Worm (Caenorhabditis elegans) whole organism, L2 larva: ENCODE data around the gene T21B10.3.
A peak's percentile ranks its signal among the peaks of the same experiment; 100 is the strongest.

Experiments used
- C34F6.9 ChIP-seq: fragments of 150-350 bp; optimal IDR thresholded peaks from 2 replicates; lab custom pipeline; 2014; ENCODE audit warnings: missing biosample characterization, missing genetic modification characterization
- F13H6.1 ChIP-seq: sonication (generic microtip); optimal IDR thresholded peaks from 2 replicates; lab custom pipeline; 2016; ENCODE audit warnings: missing genetic modification characterization, missing compliant biosample characterization
- R02D3.7 ChIP-seq: fragments of 150-350 bp; optimal IDR thresholded peaks from 2 replicates; lab custom pipeline; 2014; ENCODE audit warnings: missing biosample characterization, missing genetic modification characterization
- ZK546.5 ChIP-seq: sonication (generic microtip); optimal IDR thresholded peaks from 2 replicates; lab custom pipeline; 2017; ENCODE audit warnings: missing biosample characterization, missing genetic modification characterization
- alr-1 ChIP-seq: fragments of 150-350 bp; optimal IDR thresholded peaks from 2 replicates; lab custom pipeline; 2014; ENCODE audit warnings: missing biosample characterization, missing genetic modification characterization
- aly-2 ChIP-seq: fragments of 150-350 bp; optimal IDR thresholded peaks from 2 replicates; lab custom pipeline; 2014; ENCODE audit warnings: missing biosample characterization, missing genetic modification characterization
- ama-1 ChIP-seq: fragments of 150-350 bp; optimal IDR thresholded peaks from 2 replicates; lab custom pipeline; 2018; ENCODE audit warnings: inconsistent platforms
- ceh-16 ChIP-seq: fragments of 150-350 bp; optimal IDR thresholded peaks from 2 replicates; lab custom pipeline; 2014; ENCODE audit warnings: missing biosample characterization, missing genetic modification characterization
- crh-2 ChIP-seq: sonication (generic microtip); optimal IDR thresholded peaks from 2 replicates; lab custom pipeline; 2017; ENCODE audit warnings: missing biosample characterization, missing genetic modification characterization
- dmd-4 ChIP-seq: sonication (generic microtip); optimal IDR thresholded peaks from 2 replicates; lab custom pipeline; 2017; ENCODE audit warnings: missing biosample characterization, missing genetic modification characterization
- egl-27 ChIP-seq: sonication (generic microtip); optimal IDR thresholded peaks from 3 replicates; lab custom pipeline; 2017; ENCODE audit warnings: missing biosample characterization, missing genetic modification reagents, missing genetic modification characterization
- elt-1 ChIP-seq: fragments of 150-350 bp; optimal IDR thresholded peaks from 2 replicates; lab custom pipeline; 2014; ENCODE audit warnings: missing biosample characterization, missing genetic modification characterization
- elt-3 ChIP-seq: sonication (generic microtip); optimal IDR thresholded peaks from 2 replicates; lab custom pipeline; 2017; ENCODE audit warnings: missing biosample characterization, missing genetic modification characterization
- fos-1 ChIP-seq: fragments of 150-350 bp; optimal IDR thresholded peaks from 2 replicates; lab custom pipeline; 2014; ENCODE audit warnings: missing biosample characterization, missing genetic modification characterization
- gmeb-1 ChIP-seq: fragments of 150-350 bp; optimal IDR thresholded peaks from 2 replicates; lab custom pipeline; 2014; ENCODE audit warnings: missing biosample characterization, missing genetic modification characterization
- lin-13 ChIP-seq: fragments of 150-350 bp; optimal IDR thresholded peaks from 2 replicates; lab custom pipeline; 2014; ENCODE audit warnings: missing biosample characterization, missing genetic modification reagents, missing genetic modification characterization
- lin-39 ChIP-seq: fragments of 150-350 bp; optimal IDR thresholded peaks from 2 replicates; lab custom pipeline; 2014; ENCODE audit warnings: missing biosample characterization, missing genetic modification reagents, missing genetic modification characterization
- lsy-2 ChIP-seq, 2 experiments: fragments of 150-350 bp in 1 of 2; sonication (generic microtip) in 1 of 2; optimal IDR thresholded peaks; 2 replicates each; lab custom pipeline; 2014 to 2017; ENCODE audit warnings: missing biosample characterization in 2 of 2, missing genetic modification characterization in 2 of 2
- mab-5 ChIP-seq: fragments of 150-350 bp; optimal IDR thresholded peaks from 2 replicates; lab custom pipeline; 2014; ENCODE audit warnings: missing biosample characterization, missing genetic modification characterization
- mbf-1 ChIP-seq: sonication (generic microtip); optimal IDR thresholded peaks from 2 replicates; lab custom pipeline; 2017; ENCODE audit warnings: missing biosample characterization, missing genetic modification characterization
- mdl-1 ChIP-seq, 2 experiments: fragments of 150-350 bp in 1 of 2; sonication (generic microtip) in 1 of 2; optimal IDR thresholded peaks; 2 replicates each; lab custom pipeline; 2017; ENCODE audit warnings: missing biosample characterization in 2 of 2, missing genetic modification characterization in 2 of 2
- nhr-10 ChIP-seq: sonication (generic microtip); optimal IDR thresholded peaks from 2 replicates; lab custom pipeline; 2017; ENCODE audit warnings: missing biosample characterization, missing genetic modification characterization
- nhr-11 ChIP-seq: fragments of 150-350 bp; optimal IDR thresholded peaks from 2 replicates; lab custom pipeline; 2014; ENCODE audit warnings: missing biosample characterization, missing genetic modification characterization
- nhr-21 ChIP-seq: fragments of 150-350 bp; optimal IDR thresholded peaks from 2 replicates; lab custom pipeline; 2014; ENCODE audit warnings: missing biosample characterization, missing genetic modification characterization
- nhr-23 ChIP-seq: fragments of 150-350 bp; optimal IDR thresholded peaks from 2 replicates; lab custom pipeline; 2014; ENCODE audit warnings: missing biosample characterization, missing genetic modification reagents, missing genetic modification characterization
- nhr-25 ChIP-seq: fragments of 150-350 bp; sonication (generic microtip); optimal IDR thresholded peaks from 3 replicates; lab custom pipeline; 2014; ENCODE audit warnings: missing biosample characterization, missing genetic modification characterization
- nhr-6 ChIP-seq: fragments of 150-350 bp; optimal IDR thresholded peaks from 2 replicates; lab custom pipeline; 2014; ENCODE audit warnings: missing biosample characterization, missing genetic modification characterization
- nhr-77 ChIP-seq: fragments of 150-350 bp; optimal IDR thresholded peaks from 2 replicates; lab custom pipeline; 2014; ENCODE audit warnings: missing biosample characterization, missing genetic modification characterization
- sem-4 ChIP-seq: fragments of 150-350 bp; optimal IDR thresholded peaks from 2 replicates; lab custom pipeline; 2014; ENCODE audit warnings: missing biosample characterization, missing genetic modification reagents, missing genetic modification characterization
- skn-1 ChIP-seq: sonication (generic microtip); optimal IDR thresholded peaks from 2 replicates; lab custom pipeline; 2017; ENCODE audit warnings: missing biosample characterization, missing genetic modification characterization
- sma-3 ChIP-seq: sonication (generic microtip); optimal IDR thresholded peaks from 2 replicates; lab custom pipeline; 2016; ENCODE audit warnings: missing genetic modification reagents, missing genetic modification characterization, missing compliant biosample characterization
- snpc-4 ChIP-seq: fragments of 150-350 bp; optimal IDR thresholded peaks from 2 replicates; lab custom pipeline; 2014; ENCODE audit warnings: missing biosample characterization, missing genetic modification characterization
- unc-39 ChIP-seq: fragments of 150-350 bp; optimal IDR thresholded peaks from 2 replicates; lab custom pipeline; 2014; ENCODE audit warnings: missing biosample characterization, missing genetic modification characterization
- unc-55 ChIP-seq: fragments of 150-350 bp; sonication (generic microtip); optimal IDR thresholded peaks from 3 replicates; lab custom pipeline; 2014; ENCODE audit warnings: missing biosample characterization, missing genetic modification reagents, missing genetic modification characterization
- unc-62 ChIP-seq: fragments of 150-350 bp; optimal IDR thresholded peaks from 2 replicates; lab custom pipeline; 2014; ENCODE audit warnings: missing biosample characterization, missing genetic modification reagents, missing genetic modification characterization
- zag-1 ChIP-seq: fragments of 150-350 bp; optimal IDR thresholded peaks from 2 replicates; lab custom pipeline; 2014; ENCODE audit warnings: missing biosample characterization, missing genetic modification characterization
- ztf-1 ChIP-seq: fragments of 200-800 bp; sonication (Bioruptor generic); conservative IDR thresholded peaks from 2 replicates; pipeline ENCODE4 v1.3.6; 2022; ENCODE audit warnings: missing genetic modification characterization, missing compliant biosample characterization
- ztf-11 ChIP-seq: sonication (generic microtip); optimal IDR thresholded peaks from 2 replicates; lab custom pipeline; 2017; ENCODE audit warnings: missing biosample characterization, missing genetic modification characterization
- ztf-4 ChIP-seq: fragments of 150-350 bp; optimal IDR thresholded peaks from 2 replicates; lab custom pipeline; 2014; ENCODE audit warnings: missing biosample characterization, missing genetic modification characterization

Gene T21B10.3

DNA sequence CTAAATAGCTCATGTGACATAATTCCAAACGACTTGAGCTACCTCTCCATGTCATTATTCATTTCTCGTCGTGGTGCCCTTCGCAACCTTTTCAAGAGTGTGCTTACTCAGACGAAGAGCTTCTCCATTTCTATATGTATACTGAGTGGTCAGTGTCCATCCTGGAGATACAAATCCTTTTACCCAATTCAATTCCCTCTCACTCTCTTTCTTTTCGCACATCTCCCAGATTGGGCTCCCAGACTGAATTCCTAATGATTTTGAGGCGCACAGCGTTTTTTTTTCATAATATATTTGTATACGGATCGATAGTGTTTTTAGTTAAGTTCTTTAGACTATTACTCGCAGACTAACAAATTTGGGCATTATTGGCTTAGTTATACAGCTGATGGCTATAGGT lies 13.2 kb upstream of the T21B10.3 start:
- TF ChIP-seq mab-5 (tag; lab: Kevin White, UChicago) = no peak
- no peak for TF ChIP-seq nhr-25 (tag; lab: Kevin White, UChicago)
- TF ChIP-seq nhr-10 (tag; lab: Kevin White, UChicago) = no peak
- TF ChIP-seq crh-2 (tag; lab: Kevin White, UChicago) = no peak

DNA sequence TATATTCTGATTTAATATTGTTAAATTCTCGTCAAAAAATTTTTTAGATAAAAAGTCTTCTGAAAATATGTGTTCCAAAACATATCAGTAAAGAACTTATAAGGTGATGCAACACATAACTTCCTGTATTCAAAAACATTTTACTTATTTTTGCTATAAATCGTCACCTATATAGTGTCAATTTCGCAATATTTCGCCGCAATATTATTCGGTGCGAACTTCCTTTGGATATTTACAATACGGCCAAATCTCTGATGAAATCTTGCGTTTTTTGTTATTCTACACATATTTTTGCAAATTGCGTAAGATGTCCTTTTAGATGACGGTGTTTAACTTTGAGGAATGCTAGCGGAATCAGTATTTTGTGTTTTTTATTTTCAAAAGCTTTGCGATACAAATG lies 12.7 kb upstream of the T21B10.3 start:
- TF ChIP-seq alr-1 (tag; lab: Kevin White, UChicago) (no peak), egl-27 (tag; lab: Kevin White, UChicago) (no peak), nhr-11 (tag; lab: Kevin White, UChicago) (no peak), ama-1 (no peak), crh-2 (tag; lab: Kevin White, UChicago) (no peak), R02D3.7 (tag; lab: Kevin White, UChicago) (no peak), mbf-1 (tag; lab: Kevin White, UChicago) (no peak), sem-4 (tag; lab: Kevin White, UChicago) (no peak), mdl-1 (tag; optimal IDR thresholded peaks at IDR 0.05; lab: Kevin White, UChicago) (no peak), elt-3 (no peak), elt-1 (no peak), nhr-6 (tag; lab: Kevin White, UChicago) (no peak), ceh-16 (no peak), fos-1 (tag; lab: Kevin White, UChicago) (no peak), nhr-23 (tag; lab: Kevin White, UChicago) (no peak), skn-1 (tag; lab: Kevin White, UChicago) (no peak), ztf-4 (no peak)

DNA sequence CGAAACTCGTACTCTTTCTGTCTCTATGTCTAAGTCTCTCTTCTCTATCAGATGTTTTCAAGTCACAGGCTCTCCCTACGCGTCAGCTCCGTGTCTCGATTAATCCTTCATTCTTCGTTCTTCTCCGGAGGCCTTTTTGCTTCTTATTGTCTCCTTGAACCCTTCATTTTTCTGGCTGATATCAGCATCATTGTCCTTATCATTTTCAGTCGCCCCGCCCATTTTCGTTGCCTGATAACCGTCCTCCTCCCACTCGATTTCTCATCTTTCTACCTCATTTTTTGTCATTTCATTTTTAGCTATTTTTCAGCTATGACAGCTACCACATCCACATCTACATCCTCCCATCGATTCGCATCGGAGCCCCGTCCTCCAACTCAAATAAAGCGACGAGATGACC lies 12.0 kb upstream of the T21B10.3 start, which contains the start of gene B0457.6:
B0457.6 (plus strand) TSS at position 284 of the 400 bp plus-strand sequence.
- peak; percentile 61 for TF ChIP-seq fos-1 (tag; lab: Kevin White, UChicago)
- TF ChIP-seq unc-55 (GFP tag; lab: Kevin White, UChicago) = peak; percentile 24
- no peak for TF ChIP-seq aly-2 (tag; lab: Kevin White, UChicago)
- no peak for TF ChIP-seq elt-1
- TF ChIP-seq nhr-21 (tag; lab: Kevin White, UChicago) = no peak
- no peak for TF ChIP-seq ztf-1 (GFP tag; lab: Robert Waterston, UW)
- TF ChIP-seq alr-1 (tag; lab: Kevin White, UChicago) = no peak
- TF ChIP-seq sma-3 = no peak

DNA sequence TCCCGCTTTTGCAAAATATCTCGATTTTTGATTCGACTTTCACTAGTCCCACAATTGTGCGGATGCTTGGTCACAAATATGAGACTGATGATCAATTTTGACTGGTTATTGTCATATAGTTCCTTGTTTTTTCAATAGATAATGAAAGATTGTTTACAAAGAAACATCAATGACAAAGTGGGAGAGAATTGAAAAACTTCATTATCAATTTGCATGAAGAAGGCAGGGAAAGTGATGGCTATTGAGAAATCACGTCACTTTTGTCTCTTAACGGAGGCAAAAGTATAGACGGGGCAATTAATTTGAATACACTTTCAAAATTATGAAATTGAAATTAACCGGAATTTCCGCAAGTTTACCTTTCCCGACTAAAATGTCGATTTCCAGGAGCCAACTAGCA lies 11.0 kb upstream of the T21B10.3 start:
- TF ChIP-seq dmd-4 (tag; lab: Kevin White, UChicago) (no peak), fos-1 (tag; lab: Kevin White, UChicago) (peak; percentile 4), skn-1 (tag; lab: Kevin White, UChicago) (no peak), nhr-77 (no peak), mbf-1 (tag; lab: Kevin White, UChicago) (no peak)

DNA sequence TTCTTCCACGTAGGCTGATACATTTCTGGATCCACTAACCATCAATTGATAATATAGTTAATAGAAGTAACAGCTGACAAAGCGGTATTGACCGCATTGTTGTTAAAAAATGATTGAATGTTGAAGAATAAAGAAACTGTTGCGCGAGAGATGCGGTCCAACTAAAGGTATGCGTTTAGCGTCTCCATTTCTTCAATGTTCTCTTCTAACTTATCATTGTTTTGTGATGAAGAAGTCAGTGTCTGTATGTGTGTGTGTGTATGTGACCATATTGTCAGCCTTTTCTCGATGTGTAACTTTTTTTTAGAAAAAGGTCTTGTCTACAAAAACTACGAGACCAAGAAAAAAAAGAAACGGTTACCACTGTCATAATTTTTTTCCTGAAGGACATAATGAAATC lies 7.7 kb upstream of the T21B10.3 start, which contains the start of gene B0457.2:
B0457.2 (minus strand) TSS at position 101 of the 400 bp plus-strand sequence.
- TF ChIP-seq ztf-11 (tag; lab: Kevin White, UChicago) (no peak), nhr-21 (tag; lab: Kevin White, UChicago) (no peak), unc-55 (GFP tag; lab: Kevin White, UChicago) (no peak), ztf-1 (GFP tag; lab: Robert Waterston, UW) (no peak), zag-1 (tag; lab: Kevin White, UChicago) (no peak), nhr-11 (tag; lab: Kevin White, UChicago) (no peak), F13H6.1 (tag; lab: Kevin White, UChicago) (no peak), snpc-4 (tag; lab: Kevin White, UChicago) (no peak)

DNA sequence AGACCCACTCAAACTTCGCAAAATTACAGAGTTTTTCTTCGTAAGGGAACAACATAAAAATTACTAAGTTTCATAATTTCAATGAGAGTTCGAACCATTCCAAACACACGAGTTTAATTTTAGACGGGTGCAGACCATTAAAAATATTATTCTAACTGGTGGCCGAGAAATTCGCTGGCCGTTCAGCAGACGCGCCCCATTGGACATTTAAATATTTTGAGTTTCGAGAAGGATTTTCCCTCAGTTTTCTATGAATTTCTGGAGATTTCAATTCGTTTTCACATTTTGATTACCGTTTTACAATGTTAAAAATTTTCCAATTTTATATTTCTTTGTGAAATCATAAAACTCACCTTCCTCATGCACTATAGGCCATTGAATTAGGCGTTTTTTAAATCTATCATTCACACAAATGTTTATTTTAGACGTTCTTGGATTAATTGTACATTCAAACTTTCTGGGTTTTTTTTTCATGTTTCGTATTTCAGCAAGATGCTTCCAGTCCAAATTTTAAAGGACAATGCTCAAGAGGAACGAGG lies 6.9 kb upstream of the T21B10.3 start, which contains the start of gene cct-2:
cct-2 (plus strand) TSS at position 489 of the 539 bp plus-strand sequence.
- peak; percentile 17 for TF ChIP-seq crh-2 (tag; lab: Kevin White, UChicago)
- TF ChIP-seq unc-39 (tag; lab: Kevin White, UChicago) = no peak
- no peak for TF ChIP-seq nhr-10 (tag; lab: Kevin White, UChicago)
- TF ChIP-seq ztf-4 = peak; percentile 15
- no peak for TF ChIP-seq mab-5 (tag; lab: Kevin White, UChicago)
- peak; percentile 64 for TF ChIP-seq unc-55 (GFP tag; lab: Kevin White, UChicago)
- no peak for TF ChIP-seq ZK546.5 (tag; lab: Kevin White, UChicago)
- no peak for TF ChIP-seq ama-1
- no peak for TF ChIP-seq lin-39 (tag; lab: Kevin White, UChicago)
- TF ChIP-seq unc-62 = no peak
- peak; percentile 38 for TF ChIP-seq fos-1 (tag; lab: Kevin White, UChicago)
- TF ChIP-seq C34F6.9 = peak; percentile 73
- TF ChIP-seq lin-13 (GFP tag; lab: Kevin White, UChicago) = peak; percentile 38
- peak; percentile 30 for TF ChIP-seq sma-3
- TF ChIP-seq skn-1 (tag; lab: Kevin White, UChicago) = no peak
- TF ChIP-seq gmeb-1 (tag; lab: Kevin White, UChicago) = peak; percentile 5
- TF ChIP-seq lsy-2 (tag; optimal IDR thresholded peaks at IDR 0.05; lab: Kevin White, UChicago) = peak in 1 of 2 experiments; percentile 64
- TF ChIP-seq dmd-4 (tag; lab: Kevin White, UChicago) = no peak
